Worm (Caenorhabditis elegans): ENCODE measurements around the gene nspc-16.
A peak's percentile ranks its signal among the peaks of the same experiment; 100 is the strongest.

nspc-16 gene

ce11 chrX:14545543-14545942 is 22.2 kb downstream of the nspc-16 start, which contains the start of gene enri-2:
TSS of gene enri-2 (plus strand) at chrX:14545843.
- TF ChIP-seq lin-39 (tag; optimal IDR thresholded peaks at IDR 0.05) (no peak), unc-62 (GFP tag; optimal IDR thresholded peaks at IDR 0.05) (no peak)

ce11 chrX:14549709-14550199 is 26.4 kb downstream of the nspc-16 start, which contains the start of gene ram-5:
TSS of gene ram-5 (plus strand) at chrX:14550149.
- TF ChIP-seq unc-62 (GFP tag; optimal IDR thresholded peaks at IDR 0.05): no peak
- no peak for TF ChIP-seq aly-2 (tag; optimal IDR thresholded peaks at IDR 0.05)
- TF ChIP-seq sem-4 (tag; optimal IDR thresholded peaks at IDR 0.05): no peak
- TF ChIP-seq lin-39 (tag; optimal IDR thresholded peaks at IDR 0.05): no peak
- no peak for TF ChIP-seq ZK546.5 (tag; optimal IDR thresholded peaks at IDR 0.05)
- no peak for TF ChIP-seq nhr-10 (tag; optimal IDR thresholded peaks at IDR 0.05)
- TF ChIP-seq nhr-77 (tag; optimal IDR thresholded peaks at IDR 0.05): no peak
- TF ChIP-seq nhr-25 (tag; optimal IDR thresholded peaks at IDR 0.05): no peak
- TF ChIP-seq R02D3.7 (tag; optimal IDR thresholded peaks at IDR 0.05): no peak
- no peak for TF ChIP-seq egl-27 (tag; optimal IDR thresholded peaks at IDR 0.05)
- TF ChIP-seq lsy-2 (tag; optimal IDR thresholded peaks at IDR 0.05): no peak

ce11 chrX:14556403-14556802 is 33.0 kb downstream of the nspc-16 start:
- no peak for TF ChIP-seq mdl-1 (tag; optimal IDR thresholded peaks at IDR 0.05)
- peak; percentile 23 for TF ChIP-seq sma-9 (GFP tag; optimal IDR thresholded peaks at IDR 0.05)
- no peak for TF ChIP-seq sma-9 (tag; optimal IDR thresholded peaks at IDR 0.05)

ce11 chrX:14557352-14557935 is 34.1 kb downstream of the nspc-16 start:
- peak; percentile 42 for TF ChIP-seq C34F6.9 (tag; optimal IDR thresholded peaks at IDR 0.05)
- TF ChIP-seq fos-1 (tag; optimal IDR thresholded peaks at IDR 0.05): no peak
- TF ChIP-seq ceh-82 (tag; optimal IDR thresholded peaks at IDR 0.05): no peak
- no peak for TF ChIP-seq egl-27 (tag; optimal IDR thresholded peaks at IDR 0.05)
- TF ChIP-seq sma-9 (GFP tag; optimal IDR thresholded peaks at IDR 0.05): peak; percentile 97
- TF ChIP-seq sma-9 (tag; optimal IDR thresholded peaks at IDR 0.05): no peak
- no peak for TF ChIP-seq nhr-237 (tag; optimal IDR thresholded peaks at IDR 0.05)
- peak; percentile 70 for TF ChIP-seq zag-1 (tag; optimal IDR thresholded peaks at IDR 0.05)
- TF ChIP-seq lsy-2 (tag; optimal IDR thresholded peaks at IDR 0.05): peak; percentile 20 to 44
- peak; percentile 13 for TF ChIP-seq Y55F3AM.14 (GFP tag; optimal IDR thresholded peaks at IDR 0.05)
- TF ChIP-seq F13H6.1 (tag; optimal IDR thresholded peaks at IDR 0.05): peak; percentile 66
- no peak for TF ChIP-seq ceh-16 (tag; optimal IDR thresholded peaks at IDR 0.05)
- no peak for TF ChIP-seq nhr-25 (tag; optimal IDR thresholded peaks at IDR 0.05)
- TF ChIP-seq sem-4 (tag; optimal IDR thresholded peaks at IDR 0.05): peak; percentile 52
- TF ChIP-seq elt-3 (tag; optimal IDR thresholded peaks at IDR 0.05): no peak
- no peak for TF ChIP-seq nhr-21 (tag; optimal IDR thresholded peaks at IDR 0.05)
- TF ChIP-seq unc-55 (GFP tag; optimal IDR thresholded peaks at IDR 0.05): peak; percentile 28
- TF ChIP-seq mbf-1 (tag; optimal IDR thresholded peaks at IDR 0.05): no peak
- peak; percentile 28 for TF ChIP-seq snpc-4 (tag; optimal IDR thresholded peaks at IDR 0.05)
- peak; percentile 28 to 52 for TF ChIP-seq mdl-1 (tag; optimal IDR thresholded peaks at IDR 0.05)
- no peak for TF ChIP-seq unc-39 (tag; optimal IDR thresholded peaks at IDR 0.05)
- TF ChIP-seq lin-13 (GFP tag; optimal IDR thresholded peaks at IDR 0.05): peak; percentile 47
- peak; percentile 77 for TF ChIP-seq nhr-129 (tag; optimal IDR thresholded peaks at IDR 0.05)

ce11 chrX:14557936-14558554 is 34.7 kb downstream of the nspc-16 start, which contains the start of gene nhr-3:
TSS of gene nhr-3 (plus strand) at chrX:14558504.
- TF ChIP-seq sem-4 (tag; optimal IDR thresholded peaks at IDR 0.05) (no peak), mdl-1 (tag; optimal IDR thresholded peaks at IDR 0.05) (no peak), nhr-23 (tag; optimal IDR thresholded peaks at IDR 0.05) (no peak), nhr-6 (tag; optimal IDR thresholded peaks at IDR 0.05) (peak; percentile 22), unc-62 (GFP tag; optimal IDR thresholded peaks at IDR 0.05) (no peak), fos-1 (tag; optimal IDR thresholded peaks at IDR 0.05) (peak; percentile 13), nhr-10 (tag; optimal IDR thresholded peaks at IDR 0.05) (no peak), crh-2 (tag; optimal IDR thresholded peaks at IDR 0.05) (peak; percentile 49), sma-9 (GFP tag; optimal IDR thresholded peaks at IDR 0.05) (peak; percentile 47), sma-9 (tag; optimal IDR thresholded peaks at IDR 0.05) (no peak), dmd-4 (tag; optimal IDR thresholded peaks at IDR 0.05) (no peak), nhr-25 (tag; optimal IDR thresholded peaks at IDR 0.05) (peak; percentile 37), C34F6.9 (tag; optimal IDR thresholded peaks at IDR 0.05) (no peak), ztf-4 (tag; optimal IDR thresholded peaks at IDR 0.05) (no peak), blmp-1 (tag; optimal IDR thresholded peaks at IDR 0.05; ENCODE audit: insufficient read depth) (peak; percentile 79), alr-1 (tag; optimal IDR thresholded peaks at IDR 0.05) (no peak), elt-1 (tag; optimal IDR thresholded peaks at IDR 0.05) (no peak), sma-3 (GFP tag; optimal IDR thresholded peaks at IDR 0.05) (peak; percentile 60), mbf-1 (tag; optimal IDR thresholded peaks at IDR 0.05) (no peak), nhr-12 (tag; optimal IDR thresholded peaks at IDR 0.05) (no peak), R02D3.7 (tag; optimal IDR thresholded peaks at IDR 0.05) (no peak), ceh-16 (tag; optimal IDR thresholded peaks at IDR 0.05) (no peak), mab-5 (tag; optimal IDR thresholded peaks at IDR 0.05) (no peak), egl-27 (tag; optimal IDR thresholded peaks at IDR 0.05) (no peak), nhr-77 (tag; optimal IDR thresholded peaks at IDR 0.05) (no peak), F13H6.1 (tag; optimal IDR thresholded peaks at IDR 0.05) (no peak), Y55F3AM.14 (GFP tag; optimal IDR thresholded peaks at IDR 0.05) (no peak), nhr-129 (tag; optimal IDR thresholded peaks at IDR 0.05) (peak; percentile 2), ceh-82 (tag; optimal IDR thresholded peaks at IDR 0.05) (no peak)
